Fruit fly (Drosophila melanogaster): ENCODE measurements around the gene Wnt6.
A peak's percentile ranks its signal among the peaks of the same experiment; 100 is the strongest.

Wnt6 gene

DNA sequence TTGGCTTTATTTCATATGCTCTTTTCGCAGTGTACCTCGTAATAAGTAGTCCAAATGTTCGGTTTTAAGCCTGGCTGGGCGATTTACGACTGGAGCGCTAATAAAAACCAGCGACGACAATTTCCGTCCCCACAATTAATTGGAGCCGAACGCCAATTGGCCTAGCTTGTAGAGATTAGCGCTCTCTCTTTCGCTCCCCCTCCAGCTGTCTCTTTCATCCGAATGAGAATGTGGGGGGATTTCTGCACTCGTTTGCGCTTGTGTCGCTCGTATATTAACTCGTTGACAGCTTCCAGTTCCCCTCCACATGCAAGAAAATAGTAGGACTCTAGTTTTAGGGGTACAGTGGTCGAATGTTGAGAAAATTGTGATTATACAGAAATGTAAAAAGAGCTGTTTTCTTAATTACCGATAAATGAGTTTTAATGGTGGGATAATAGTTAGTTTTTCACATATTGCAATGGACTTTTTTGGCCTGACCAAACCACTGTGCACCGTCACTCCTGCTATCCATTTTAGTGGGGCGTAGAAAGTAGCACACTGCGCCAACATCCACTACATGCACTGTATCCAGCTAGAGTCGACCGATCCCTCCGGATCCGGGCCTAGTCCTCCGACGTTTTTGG lies 20.2 kb upstream of the Wnt6 start:
- TF ChIP-seq lola (GFP tag; optimal IDR thresholded peaks at IDR 0.05), result no peak
- TF ChIP-seq sv (GFP tag; optimal IDR thresholded peaks at IDR 0.05), result no peak
- TF ChIP-seq br (GFP tag; optimal IDR thresholded peaks at IDR 0.05), result no peak
- no peak for TF ChIP-seq Abd-B (GFP tag; optimal IDR thresholded peaks at IDR 0.05)
- TF ChIP-seq Hnf4 (GFP tag; optimal IDR thresholded peaks at IDR 0.05), result no peak
- no peak for TF ChIP-seq foxo (GFP tag; optimal IDR thresholded peaks at IDR 0.05)
- TF ChIP-seq dsf (GFP tag; optimal IDR thresholded peaks at IDR 0.05; ENCODE audit: borderline replicate concordance), result no peak
- TF ChIP-seq tai (GFP tag; optimal IDR thresholded peaks at IDR 0.05), result no peak
- TF ChIP-seq CrebA (GFP tag; optimal IDR thresholded peaks at IDR 0.05; ENCODE audit: borderline replicate concordance), result no peak
- no peak for TF ChIP-seq ey (GFP tag; optimal IDR thresholded peaks at IDR 0.05)

DNA sequence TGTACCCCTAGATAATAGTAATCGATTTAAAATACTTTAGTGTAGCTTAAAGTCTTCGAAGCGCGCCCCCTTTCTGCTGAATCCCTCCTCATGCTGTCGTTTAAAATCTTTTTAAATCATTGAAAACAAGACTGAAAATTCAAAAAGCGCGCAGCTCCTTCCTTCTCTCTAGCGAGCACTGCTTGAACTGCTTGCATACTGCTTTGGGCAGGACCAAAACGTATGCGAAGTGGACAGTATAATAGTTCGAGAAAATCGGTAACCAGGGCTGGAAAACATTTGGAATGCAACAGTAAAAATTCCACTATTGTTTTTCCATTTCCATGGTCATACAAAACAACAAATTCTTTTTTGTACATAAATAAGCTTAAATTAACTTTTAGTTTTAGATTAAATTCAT lies 18.0 kb upstream of the Wnt6 start:
- TF ChIP-seq rgr (GFP tag; optimal IDR thresholded peaks at IDR 0.05) (no peak), OdsH (GFP tag; optimal IDR thresholded peaks at IDR 0.05) (no peak), sage (GFP tag; optimal IDR thresholded peaks at IDR 0.05) (no peak), woc (GFP tag; optimal IDR thresholded peaks at IDR 0.05) (no peak), CG9705 (GFP tag; optimal IDR thresholded peaks at IDR 0.05) (no peak)

- TF ChIP-seq brk (GFP tag; optimal IDR thresholded peaks at IDR 0.05) (no peak), foxo (GFP tag; optimal IDR thresholded peaks at IDR 0.05) (peak in 1 of 2 experiments; percentile 13), Hr78 (GFP tag; optimal IDR thresholded peaks at IDR 0.05) (no peak), h (GFP tag; optimal IDR thresholded peaks at IDR 0.05) (peak; percentile 21)
Measured at dm6 chr2L:7319335-7319734, 14.2 kb upstream of the Wnt6 start.

DNA sequence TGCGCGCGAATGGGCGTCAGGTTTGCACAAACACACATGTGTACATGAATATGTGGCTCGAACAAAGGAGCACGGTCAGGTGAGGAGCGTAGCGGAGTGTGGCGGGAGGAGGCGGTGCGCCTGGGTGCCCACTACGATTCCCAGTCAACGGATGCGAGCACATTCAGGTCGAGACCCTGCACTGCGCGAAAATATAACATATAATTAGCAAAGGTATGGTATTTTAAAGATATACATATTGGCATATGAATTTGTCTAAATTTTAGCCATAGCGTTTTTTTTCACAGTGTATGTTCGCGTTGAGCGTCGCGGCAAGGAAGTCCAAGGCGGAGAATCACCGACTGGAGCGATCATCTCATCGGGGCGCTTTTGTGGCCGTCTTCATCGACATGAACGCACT lies 13.6 kb upstream of the Wnt6 start:
- TF ChIP-seq Hnf4 (GFP tag; optimal IDR thresholded peaks at IDR 0.05) (peak; percentile 83), usp (GFP tag; optimal IDR thresholded peaks at IDR 0.05) (no peak), lola (GFP tag; optimal IDR thresholded peaks at IDR 0.05) (no peak), Vsx2 (GFP tag; optimal IDR thresholded peaks at IDR 0.05; ENCODE audit: partially characterized antibody) (no peak), brk (GFP tag; optimal IDR thresholded peaks at IDR 0.05) (peak; percentile 67), Jra (GFP tag; optimal IDR thresholded peaks at IDR 0.05) (peak; percentile 45), jim (GFP tag; optimal IDR thresholded peaks at IDR 0.05) (no peak), br (GFP tag; optimal IDR thresholded peaks at IDR 0.05) (peak; percentile 85), tai (GFP tag; optimal IDR thresholded peaks at IDR 0.05) (no peak), sv (GFP tag; optimal IDR thresholded peaks at IDR 0.05) (no peak), h (GFP tag; optimal IDR thresholded peaks at IDR 0.05) (peak; percentile 88), Mio (GFP tag; optimal IDR thresholded peaks at IDR 0.05) (no peak), woc (GFP tag; optimal IDR thresholded peaks at IDR 0.05) (peak; percentile 72), HLH106 (tag; optimal IDR thresholded peaks at IDR 0.05) (peak; percentile 78), GATAd (GFP tag; optimal IDR thresholded peaks at IDR 0.05) (no peak), CrebA (GFP tag; optimal IDR thresholded peaks at IDR 0.05; ENCODE audit: borderline replicate concordance) (peak; percentile 64), fru (GFP tag; optimal IDR thresholded peaks at IDR 0.05) (peak; percentile 88), foxo (GFP tag; optimal IDR thresholded peaks at IDR 0.05) (peak in 1 of 2 experiments; percentile 82), psq (GFP tag; optimal IDR thresholded peaks at IDR 0.05) (peak; percentile 54), OdsH (GFP tag; optimal IDR thresholded peaks at IDR 0.05) (peak; percentile 80), Myc (optimal IDR thresholded peaks at IDR 0.05) (no peak), ey (GFP tag; optimal IDR thresholded peaks at IDR 0.05) (peak; percentile 81), N (GFP tag; optimal IDR thresholded peaks at IDR 0.05) (no peak), CG32264 (GFP tag; optimal IDR thresholded peaks at IDR 0.05) (peak; percentile 51), CG9705 (GFP tag; optimal IDR thresholded peaks at IDR 0.05) (peak; percentile 61), Abd-B (GFP tag; optimal IDR thresholded peaks at IDR 0.05) (no peak), rgr (GFP tag; optimal IDR thresholded peaks at IDR 0.05) (peak; percentile 80), dl (GFP tag; optimal IDR thresholded peaks at IDR 0.05; ENCODE audit: insufficient read depth in 1 of 2, partially characterized antibody in 2 of 2) (no peak), Hr83 (GFP tag; optimal IDR thresholded peaks at IDR 0.05; ENCODE audit: poor library complexity, severe bottlenecking) (peak; percentile 20), Rel (GFP tag; optimal IDR thresholded peaks at IDR 0.05) (peak; percentile 42), Rel (tag; optimal IDR thresholded peaks at IDR 0.05) (peak; percentile 56), Hr78 (GFP tag; optimal IDR thresholded peaks at IDR 0.05) (no peak), Dif (GFP tag; optimal IDR thresholded peaks at IDR 0.05; ENCODE audit: partially characterized antibody) (no peak), dmrt93B (GFP tag; optimal IDR thresholded peaks at IDR 0.05) (peak; percentile 36), Sp1 (GFP tag; optimal IDR thresholded peaks at IDR 0.05) (peak; percentile 81), dsf (GFP tag; optimal IDR thresholded peaks at IDR 0.05; ENCODE audit: borderline replicate concordance) (no peak), Dfd (GFP tag; optimal IDR thresholded peaks at IDR 0.05) (no peak), sage (GFP tag; optimal IDR thresholded peaks at IDR 0.05) (peak; percentile 68), pan (optimal IDR thresholded peaks at IDR 0.05) (no peak)

Measured in whole organism, wandering third instar larva.